Worm (Caenorhabditis elegans) whole organism, L1 larva: ENCODE measurements around the gene str-106.

ENCODE experiments used
- F16B12.6 ChIP-seq: fragments of 150-350 bp; optimal IDR thresholded peaks from 2 replicates; lab custom pipeline; 2014; ENCODE audit warnings: missing biosample characterization, missing genetic modification characterization
- Y116A8C.19 ChIP-seq: sonication (generic microtip); optimal IDR thresholded peaks from 2 replicates; lab custom pipeline; 2016; ENCODE audit warnings: missing compliant biosample characterization, missing genetic modification characterization, borderline replicate concordance
- aha-1 ChIP-seq: fragments of 150-350 bp; optimal IDR thresholded peaks from 2 replicates; lab custom pipeline; 2014; ENCODE audit warnings: missing biosample characterization, missing genetic modification characterization
- ama-1 ChIP-seq: fragments of 150-350 bp; optimal IDR thresholded peaks from 2 replicates; lab custom pipeline; 2014
- blmp-1 ChIP-seq: fragments of 150-350 bp; optimal IDR thresholded peaks from 2 replicates; lab custom pipeline; 2014; ENCODE audit warnings: missing biosample characterization, missing genetic modification characterization
- ceh-63 ChIP-seq: fragments of 200-800 bp; sonication (Bioruptor generic); optimal IDR thresholded peaks from 2 replicates; lab custom pipeline; 2018; ENCODE audit warnings: mild to moderate bottlenecking, missing genetic modification characterization, missing compliant biosample characterization
- ceh-88 ChIP-seq: fragments of 200-800 bp; sonication (Bioruptor generic); IDR thresholded peaks from 2 replicates; pipeline ENCODE4 v1.3.6; 2022; ENCODE audit warnings: missing genetic modification characterization, missing compliant biosample characterization
- ceh-90 ChIP-seq: sonication (generic microtip); optimal IDR thresholded peaks from 2 replicates; lab custom pipeline; 2016; ENCODE audit warnings: missing genetic modification characterization, missing compliant biosample characterization
- ces-1 ChIP-seq: fragments of 150-350 bp; optimal IDR thresholded peaks from 2 replicates; lab custom pipeline; 2014; ENCODE audit warnings: missing biosample characterization, missing genetic modification reagents, missing genetic modification characterization
- egl-13 ChIP-seq: sonication (generic microtip); optimal IDR thresholded peaks from 2 replicates; lab custom pipeline; 2016; ENCODE audit warnings: missing genotype, missing genetic modification reagents, missing genetic modification characterization, missing compliant biosample characterization
- elt-3 ChIP-seq, 6 experiments: fragments of 150-350 bp in 1 of 6; sonication (generic microtip); optimal IDR thresholded peaks; 2 replicates each; lab custom pipeline; 2017 to 2018; ENCODE audit warnings: missing biosample characterization in 6 of 6, missing genetic modification characterization in 6 of 6, inconsistent platforms in 1 of 6
- fkh-10 ChIP-seq: sonication (generic microtip); optimal IDR thresholded peaks from 2 replicates; lab custom pipeline; 2017; ENCODE audit warnings: missing biosample characterization, missing genetic modification reagents, missing genetic modification characterization
- fkh-4 ChIP-seq: sonication (generic microtip); optimal IDR thresholded peaks from 2 replicates; lab custom pipeline; 2016; ENCODE audit warnings: missing compliant biosample characterization, missing genetic modification characterization, borderline replicate concordance
- fkh-8 ChIP-seq: sonication (generic microtip); optimal IDR thresholded peaks from 2 replicates; lab custom pipeline; 2016; ENCODE audit warnings: mild to moderate bottlenecking, missing genetic modification characterization, missing compliant biosample characterization
- fos-1 ChIP-seq: fragments of 150-350 bp; optimal IDR thresholded peaks from 2 replicates; lab custom pipeline; 2014; ENCODE audit warnings: missing biosample characterization, missing genetic modification characterization
- grh-1 ChIP-seq: fragments of 200-800 bp; sonication (Bioruptor generic); IDR thresholded peaks from 2 replicates; pipeline ENCODE4 v1.3.6; 2022; ENCODE audit warnings: missing genetic modification reagents, missing genetic modification characterization, missing compliant biosample characterization
- hlh-17 ChIP-seq: fragments of 200-800 bp; sonication (Bioruptor generic); optimal IDR thresholded peaks from 2 replicates; lab custom pipeline; 2018; ENCODE audit warnings: missing genetic modification characterization, mild to moderate bottlenecking, missing compliant biosample characterization, moderate library complexity, borderline replicate concordance
- hlh-4 ChIP-seq: sonication (generic microtip); optimal IDR thresholded peaks from 2 replicates; lab custom pipeline; 2016; ENCODE audit warnings: mild to moderate bottlenecking, missing genetic modification characterization, missing compliant biosample characterization
- hpl-2 ChIP-seq: fragments of 150-350 bp; optimal IDR thresholded peaks from 2 replicates; lab custom pipeline; 2014; ENCODE audit warnings: missing biosample characterization, missing genetic modification reagents, missing genetic modification characterization
- irx-1 ChIP-seq: sonication (generic microtip); optimal IDR thresholded peaks from 2 replicates; lab custom pipeline; 2016; ENCODE audit warnings: missing genetic modification characterization, missing compliant biosample characterization
- lin-14 ChIP-seq: fragments of 200-800 bp; sonication (Bioruptor generic); optimal IDR thresholded peaks from 2 replicates; lab custom pipeline; 2018; ENCODE audit warnings: mild to moderate bottlenecking, missing genetic modification characterization, moderate library complexity, missing compliant biosample characterization
- lin-35 ChIP-seq, 2 experiments: fragments of 150-350 bp; optimal IDR thresholded peaks; 2 replicates each; lab custom pipeline; 2014; ENCODE audit warnings: missing biosample characterization in 2 of 2, missing genetic modification characterization in 2 of 2, missing genetic modification reagents in 2 of 2
- lin-39 ChIP-seq: fragments of 150-350 bp; optimal IDR thresholded peaks from 2 replicates; lab custom pipeline; 2014; ENCODE audit warnings: missing biosample characterization, missing genetic modification reagents, missing genetic modification characterization
- lir-3 ChIP-seq: sonication (generic microtip); optimal IDR thresholded peaks from 2 replicates; lab custom pipeline; 2016; ENCODE audit warnings: mild to moderate bottlenecking, missing genetic modification characterization, moderate library complexity, missing compliant biosample characterization; ENCODE audit not compliant: poor library complexity
- mdl-1 ChIP-seq, 2 experiments: fragments of 150-350 bp; optimal IDR thresholded peaks; 2 replicates each; lab custom pipeline; 2014 to 2017; ENCODE audit warnings: missing biosample characterization in 2 of 2, missing genetic modification characterization in 2 of 2, inconsistent platforms in 1 of 2
- mep-1 ChIP-seq: fragments of 150-350 bp; optimal IDR thresholded peaks from 2 replicates; lab custom pipeline; 2014; ENCODE audit warnings: missing biosample characterization, missing genetic modification characterization
- nhr-237 ChIP-seq: fragments of 150-350 bp; optimal IDR thresholded peaks from 2 replicates; lab custom pipeline; 2014; ENCODE audit warnings: missing biosample characterization, missing genetic modification characterization
- nhr-84 ChIP-seq: sonication (generic microtip); optimal IDR thresholded peaks from 2 replicates; lab custom pipeline; 2017; ENCODE audit warnings: missing biosample characterization, missing genetic modification characterization
- nhr-85 ChIP-seq: sonication (generic microtip); peaks from one replicate; lab custom pipeline; 2016; ENCODE audit warnings: missing genetic modification characterization, inconsistent platforms, missing compliant biosample characterization
- nhr-90 ChIP-seq: sonication (generic microtip); optimal IDR thresholded peaks from 2 replicates; lab custom pipeline; 2016; ENCODE audit warnings: mild to moderate bottlenecking, missing genetic modification characterization, missing compliant biosample characterization; ENCODE audit not compliant: poor library complexity
- pag-3 ChIP-seq: sonication (generic microtip); optimal IDR thresholded peaks from 2 replicates; lab custom pipeline; 2017; ENCODE audit warnings: missing genetic modification characterization, mild to moderate bottlenecking, missing compliant biosample characterization, antibody characterized with exemption, borderline replicate concordance; ENCODE audit not compliant: insufficient read depth
- pax-3 ChIP-seq: fragments of 200-800 bp; sonication (Bioruptor generic); optimal IDR thresholded peaks from 2 replicates; lab custom pipeline; 2018; ENCODE audit warnings: mild to moderate bottlenecking, missing genetic modification characterization, moderate library complexity, missing compliant biosample characterization
- pqm-1 ChIP-seq: sonication (generic microtip); optimal IDR thresholded peaks from 3 replicates; lab custom pipeline; 2017; ENCODE audit warnings: missing biosample characterization, missing genetic modification characterization
- rnt-1 ChIP-seq: sonication (generic microtip); optimal IDR thresholded peaks from 2 replicates; lab custom pipeline; 2016; ENCODE audit warnings: mild to moderate bottlenecking, missing genetic modification characterization, moderate library complexity, missing compliant biosample characterization
- skn-1 ChIP-seq: fragments of 150-350 bp; optimal IDR thresholded peaks from 2 replicates; lab custom pipeline; 2014; ENCODE audit warnings: missing biosample characterization, missing genetic modification characterization
- sox-4 ChIP-seq: sonication (generic microtip); optimal IDR thresholded peaks from 2 replicates; lab custom pipeline; 2016; ENCODE audit warnings: missing genetic modification characterization, missing compliant biosample characterization
- swsn-7 ChIP-seq: sonication (generic microtip); optimal IDR thresholded peaks from 2 replicates; lab custom pipeline; 2016; ENCODE audit warnings: missing genetic modification characterization, missing compliant biosample characterization
- unc-30 ChIP-seq: sonication (generic microtip); optimal IDR thresholded peaks from 2 replicates; lab custom pipeline; 2017; ENCODE audit warnings: missing biosample characterization, missing genetic modification characterization
- unc-86 ChIP-seq: sonication (generic microtip); optimal IDR thresholded peaks from 2 replicates; lab custom pipeline; 2016; ENCODE audit warnings: missing genetic modification characterization, missing compliant biosample characterization
- zag-1 ChIP-seq: fragments of 150-350 bp; optimal IDR thresholded peaks from 2 replicates; lab custom pipeline; 2014; ENCODE audit warnings: missing biosample characterization, missing genetic modification characterization
- ztf-4 ChIP-seq: fragments of 150-350 bp; optimal IDR thresholded peaks from 2 replicates; lab custom pipeline; 2014; ENCODE audit warnings: missing biosample characterization, missing genetic modification characterization

Gene str-106

DNA sequence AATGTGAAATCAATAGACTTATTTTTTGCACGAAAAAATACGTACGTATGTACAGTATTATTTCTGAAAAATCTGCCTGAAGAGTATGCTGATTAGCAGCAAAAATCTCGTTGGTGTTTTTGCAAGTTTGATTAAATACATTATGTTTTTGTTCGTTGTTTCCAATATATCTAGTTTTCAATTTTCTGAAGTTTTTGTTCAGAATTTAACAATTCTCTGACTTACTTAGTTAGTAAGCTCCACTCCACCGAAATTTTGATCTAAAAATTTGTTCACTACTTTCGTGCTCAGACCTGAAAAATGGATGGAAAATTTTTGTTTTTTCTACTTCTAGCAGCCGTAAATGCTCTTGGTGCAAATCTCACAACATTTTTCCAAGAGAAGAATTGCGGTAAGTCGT is 24.4 kb downstream of the str-106 start, which contains the start of gene irld-26:
TSS of gene irld-26 (plus strand) at position 301 of the 400 bp plus-strand sequence.
- no peak for TF ChIP-seq mep-1 (tag; lab: Kevin White, UChicago)
- TF ChIP-seq sox-4 (tag; lab: Kevin White, UChicago): no peak
- TF ChIP-seq nhr-84 (tag; lab: Kevin White, UChicago): no peak
- TF ChIP-seq, all 84 proteins: peak for 0

DNA sequence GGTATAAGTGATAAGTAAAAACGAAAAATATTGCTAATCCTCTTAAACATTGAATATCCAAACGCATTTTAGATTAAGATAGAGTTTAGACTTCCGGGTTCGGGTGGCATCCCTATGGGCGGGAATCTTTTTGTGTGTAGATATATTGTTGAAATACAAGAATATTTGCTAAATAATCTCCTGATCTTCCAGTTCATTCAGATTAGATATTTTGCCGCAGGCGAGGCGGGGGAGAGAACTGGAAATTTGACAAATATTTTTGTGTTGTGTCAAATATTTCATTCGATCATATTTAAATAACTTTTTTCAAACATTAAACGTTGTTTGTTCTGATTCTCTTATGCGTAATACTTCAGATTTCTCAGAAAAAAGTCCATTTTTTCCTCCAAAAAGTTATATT is 29.4 kb downstream of the str-106 start, which contains the start of gene oac-15:
TSS of gene oac-15 (minus strand) at position 101 of the 400 bp plus-strand sequence.
- TF ChIP-seq grh-1 (GFP tag; lab: Robert Waterston, UW): no peak
- TF ChIP-seq Y116A8C.19 (tag; lab: Kevin White, UChicago): no peak
- TF ChIP-seq rnt-1 (tag; lab: Kevin White, UChicago): no peak
- no peak for TF ChIP-seq pag-3 (tag; lab: Kevin White, UChicago)
- TF ChIP-seq unc-30 (tag; lab: Kevin White, UChicago): no peak
- TF ChIP-seq mdl-1 (tag; optimal IDR thresholded peaks at IDR 0.05; lab: Kevin White, UChicago): no peak
- no peak for TF ChIP-seq fkh-10
- TF ChIP-seq fkh-8: no peak
- no peak for TF ChIP-seq irx-1 (tag; lab: Kevin White, UChicago)
- TF ChIP-seq mep-1 (tag; lab: Kevin White, UChicago): no peak
- TF ChIP-seq nhr-84 (tag; lab: Kevin White, UChicago): no peak
- TF ChIP-seq ceh-63 (GFP tag; lab: Kevin White, UChicago): no peak
- TF ChIP-seq hpl-2 (GFP tag; lab: Kevin White, UChicago): no peak
- TF ChIP-seq F16B12.6 (tag; lab: Kevin White, UChicago): no peak
- TF ChIP-seq lin-14: no peak
- no peak for TF ChIP-seq ceh-88 (GFP tag; lab: Robert Waterston, UW)
- no peak for TF ChIP-seq nhr-237 (tag; lab: Kevin White, UChicago)
- TF ChIP-seq ama-1 (lab: Kevin White, UChicago): no peak
- TF ChIP-seq fkh-4 (tag; lab: Kevin White, UChicago): no peak
- TF ChIP-seq, all 84 proteins: peak for 0

DNA sequence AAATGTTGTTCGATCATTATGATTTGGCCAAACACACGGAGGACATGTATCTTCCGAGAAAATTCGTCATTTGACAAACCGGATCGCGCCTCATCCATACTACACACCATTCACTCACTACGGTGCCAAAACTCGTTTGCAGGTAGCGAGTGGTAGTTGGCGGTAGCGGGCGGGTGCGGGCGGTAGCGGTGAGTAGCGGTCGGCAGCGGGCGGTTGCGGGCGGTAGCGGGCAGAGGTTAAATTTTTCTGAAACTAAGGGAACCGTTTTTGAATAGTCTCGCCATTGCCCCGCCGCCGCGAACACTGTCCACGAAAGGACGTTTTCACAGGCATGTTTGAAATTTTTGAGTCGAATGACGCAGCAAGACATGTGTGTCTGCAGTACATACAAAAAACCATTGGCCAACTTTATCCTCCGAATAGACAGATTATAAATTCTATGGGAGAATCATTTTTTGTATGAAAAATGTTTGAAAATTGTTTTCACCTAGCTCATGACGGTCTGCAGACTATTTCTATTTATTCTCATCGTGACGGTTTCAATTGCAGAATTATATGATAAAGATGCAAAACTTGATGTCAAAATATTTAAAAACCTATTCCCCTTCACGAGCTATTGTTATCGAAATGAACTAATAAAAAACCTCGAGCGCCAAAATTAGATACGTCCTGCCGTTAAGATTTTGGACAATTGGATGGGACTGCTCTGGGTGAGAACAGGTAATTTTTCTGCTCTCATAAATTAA is 30.0 kb downstream of the str-106 start, which contains the start of gene F11A5.16:
TSS of gene F11A5.16 (plus strand) at position 696 of the 746 bp plus-strand sequence.
- TF ChIP-seq egl-13 (tag; lab: Kevin White, UChicago): no peak
- TF ChIP-seq F16B12.6 (tag; lab: Kevin White, UChicago): no peak
- no peak for TF ChIP-seq hlh-17 (GFP tag; lab: Kevin White, UChicago)
- no peak for TF ChIP-seq nhr-90 (tag; lab: Kevin White, UChicago)
- TF ChIP-seq fos-1 (tag; lab: Kevin White, UChicago): no peak
- no peak for TF ChIP-seq lin-39 (tag; lab: Kevin White, UChicago)
- no peak for TF ChIP-seq pag-3 (tag; lab: Kevin White, UChicago)
- TF ChIP-seq lin-35 (GFP tag; optimal IDR thresholded peaks at IDR 0.05; lab: Kevin White, UChicago): no peak
- no peak for TF ChIP-seq lin-14
- no peak for TF ChIP-seq mep-1 (tag; lab: Kevin White, UChicago)
- no peak for TF ChIP-seq mdl-1 (tag; optimal IDR thresholded peaks at IDR 0.05; lab: Kevin White, UChicago)
- no peak for TF ChIP-seq hlh-4 (tag; lab: Kevin White, UChicago)
- no peak for TF ChIP-seq pax-3
- no peak for TF ChIP-seq skn-1

DNA sequence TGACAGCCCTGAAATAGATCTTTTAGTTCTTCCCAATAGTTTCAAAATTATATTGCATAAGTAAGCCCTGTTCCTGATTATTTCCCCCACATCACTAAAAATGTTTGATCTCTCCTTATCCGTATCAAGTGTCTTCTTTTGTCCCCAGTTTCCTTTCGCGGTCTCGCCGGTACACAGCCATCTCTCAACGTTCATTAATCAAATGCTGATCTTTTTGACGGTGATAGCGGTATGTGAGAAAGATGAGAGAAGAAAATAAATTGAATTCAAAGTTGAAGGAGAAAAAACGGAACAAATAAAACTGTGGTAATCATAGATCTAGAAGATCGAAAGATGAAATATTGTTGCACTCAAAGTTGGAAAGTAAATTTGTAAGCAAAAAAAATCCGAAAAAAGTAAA is 31.3 kb downstream of the str-106 start:
- TF ChIP-seq swsn-7 (tag; lab: Kevin White, UChicago) (no peak), ama-1 (lab: Kevin White, UChicago) (no peak), blmp-1 (tag; lab: Kevin White, UChicago) (peak; percentile 54), aha-1 (tag; lab: Kevin White, UChicago) (no peak), unc-86 (tag; lab: Kevin White, UChicago) (no peak), ceh-90 (tag; lab: Kevin White, UChicago) (no peak), pqm-1 (tag; lab: Kevin White, UChicago) (no peak), ztf-4 (tag; lab: Kevin White, UChicago) (no peak), nhr-85 (peak; percentile 46), ces-1 (no peak), elt-3 (tag; optimal IDR thresholded peaks at IDR 0.05; lab: Kevin White, UChicago) (peak in 4 of 6 experiments; percentile 30 to 88 (median 60)), lir-3 (tag; lab: Kevin White, UChicago) (no peak), grh-1 (GFP tag; lab: Robert Waterston, UW) (no peak), zag-1 (tag; lab: Kevin White, UChicago) (no peak)
